Fruit fly (Drosophila melanogaster) whole organism, prepupa: Measurements from ENCODE around the gene CG5958.

Experiments
- Blimp-1 ChIP-seq: fragments of 200-800 bp; sonication (Bioruptor generic); optimal IDR thresholded peaks from 3 replicates; lab custom pipeline; 2017; ENCODE audit warnings: missing biosample characterization, missing genetic modification characterization, mild to moderate bottlenecking, moderate library complexity, missing genetic modification reagents
- CG10631 ChIP-seq: fragments of 200-800 bp; sonication (Bioruptor generic); optimal IDR thresholded peaks from 2 replicates; lab custom pipeline; 2016; ENCODE audit warnings: missing biosample characterization, missing genetic modification characterization
- CG1621 ChIP-seq: fragments of 200-800 bp; sonication (Bioruptor generic); optimal IDR thresholded peaks from 3 replicates; lab custom pipeline; 2018; ENCODE audit warnings: missing biosample characterization, mild to moderate bottlenecking, missing genetic modification characterization
- CG16779 ChIP-seq: fragments of 200-800 bp; sonication (Bioruptor generic); optimal IDR thresholded peaks from 3 replicates; lab custom pipeline; 2017; ENCODE audit warnings: missing biosample characterization, mild to moderate bottlenecking, missing genetic modification characterization
- CG31627 ChIP-seq: fragments of 200-800 bp; sonication (Bioruptor generic); optimal IDR thresholded peaks from 3 replicates; lab custom pipeline; 2016; ENCODE audit warnings: missing biosample characterization, missing genetic modification characterization
- CG32006 ChIP-seq: fragments of 200-800 bp; sonication (Bioruptor generic); optimal IDR thresholded peaks from 3 replicates; lab custom pipeline; 2017; ENCODE audit warnings: missing biosample characterization, mild to moderate bottlenecking, missing genetic modification characterization
- CG8319 ChIP-seq: fragments of 200-800 bp; sonication (Bioruptor generic); optimal IDR thresholded peaks from 3 replicates; lab custom pipeline; 2016; ENCODE audit warnings: missing biosample characterization, missing genetic modification characterization
- Eip75B ChIP-seq: fragments of 200-800 bp; sonication (Bioruptor generic); optimal IDR thresholded peaks from 3 replicates; lab custom pipeline; 2016; ENCODE audit warnings: missing biosample characterization, missing genetic modification characterization
- Hr4 ChIP-seq: fragments of 200-800 bp; sonication (Bioruptor generic); optimal IDR thresholded peaks from 3 replicates; lab custom pipeline; 2016; ENCODE audit warnings: missing biosample characterization, missing genetic modification characterization
- Lpt ChIP-seq: fragments of 200-800 bp; sonication (Bioruptor generic); optimal IDR thresholded peaks from 3 replicates; lab custom pipeline; 2016; ENCODE audit warnings: missing biosample characterization, missing genetic modification characterization
- eg ChIP-seq: fragments of 200-800 bp; sonication (Bioruptor generic); IDR thresholded peaks from 3 replicates; pipeline ENCODE4 v1.3.6; 2022; ENCODE audit warnings: missing biosample characterization, missing genetic modification characterization
- fd59A ChIP-seq: fragments of 200-800 bp; sonication (Bioruptor generic); optimal IDR thresholded peaks from 2 replicates; lab custom pipeline; 2017; ENCODE audit warnings: missing biosample characterization, mild to moderate bottlenecking, missing genetic modification characterization, missing genetic modification reagents
- lz ChIP-seq: fragments of 200-800 bp; sonication (Bioruptor generic); optimal IDR thresholded peaks from 3 replicates; lab custom pipeline; 2016; ENCODE audit warnings: missing biosample characterization, missing genetic modification characterization

DNA sequence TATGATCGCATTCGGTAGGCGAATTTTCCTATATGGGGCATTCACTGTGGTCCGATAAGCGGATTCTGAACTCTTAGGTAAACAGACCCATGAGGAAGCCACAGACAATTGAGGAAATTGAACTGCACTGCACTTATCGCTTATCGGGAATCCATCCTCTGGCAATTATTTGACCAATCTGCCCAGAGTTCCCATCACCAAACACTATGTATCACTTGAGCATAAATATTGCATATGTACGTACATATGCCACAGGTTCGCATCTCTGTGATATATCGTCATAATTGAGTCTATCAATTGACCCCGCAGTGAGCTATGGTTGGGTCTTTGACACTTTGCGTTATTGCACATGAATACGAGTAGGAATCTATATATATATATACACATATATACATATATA is 15.1 kb upstream of the CG5958 start:
- no peak for TF ChIP-seq CG16779
- no peak for TF ChIP-seq Lpt (GFP tag; lab: Kevin White, UChicago)
- TF ChIP-seq Hr4 (GFP tag; lab: Kevin White, UChicago), result no peak
- TF ChIP-seq eg (GFP tag; lab: Robert Waterston, UW), result no peak
- TF ChIP-seq CG31627 (GFP tag; lab: Kevin White, UChicago), result no peak
- TF ChIP-seq CG10631 (GFP tag; lab: Kevin White, UChicago), result no peak
- no peak for TF ChIP-seq CG8319
- TF ChIP-seq CG1621 (tag; lab: Kevin White, UChicago), result no peak
- no peak for TF ChIP-seq CG32006 (GFP tag; lab: Kevin White, UChicago)
- no peak for TF ChIP-seq fd59A (GFP tag; lab: Kevin White, UChicago)
- no peak for TF ChIP-seq lz (GFP tag; lab: Kevin White, UChicago)
- TF ChIP-seq Blimp-1, result no peak
- no peak for TF ChIP-seq Eip75B (GFP tag; lab: Kevin White, UChicago)
